Worm (Caenorhabditis elegans) whole organism, midembryonic: ENCODE data around the gene C15F1.2.

Experiments
- cog-1 ChIP-seq: sonication (generic microtip); optimal IDR thresholded peaks from 2 replicates; lab custom pipeline; 2016; ENCODE audit warnings: missing genetic modification characterization, missing compliant biosample characterization
- flt-1 ChIP-seq: fragments of 200-800 bp; sonication (Bioruptor generic); IDR thresholded peaks from 2 replicates; pipeline ENCODE4 v1.3.6; 2022; ENCODE audit warnings: missing genetic modification characterization, missing compliant biosample characterization
- klf-2 ChIP-seq: fragments of 200-800 bp; sonication (Bioruptor generic); conservative IDR thresholded peaks from 2 replicates; pipeline ENCODE4 v1.3.6; 2022; ENCODE audit warnings: missing genetic modification reagents, missing genetic modification characterization, missing compliant biosample characterization
- med-1 ChIP-seq: sonication (generic microtip); optimal IDR thresholded peaks from 2 replicates; lab custom pipeline; 2017; ENCODE audit warnings: missing genetic modification characterization, mild to moderate bottlenecking, missing compliant biosample characterization, antibody characterized with exemption, missing genetic modification reagents; ENCODE audit not compliant: insufficient read depth
- ref-1 ChIP-seq: fragments of 200-800 bp; sonication (Bioruptor generic); conservative IDR thresholded peaks from 2 replicates; pipeline ENCODE4 v1.3.6; 2022; ENCODE audit warnings: missing genetic modification reagents, missing genetic modification characterization, missing compliant biosample characterization
- tab-1 ChIP-seq: fragments of 200-800 bp; sonication (Bioruptor generic); IDR thresholded peaks from 2 replicates; pipeline ENCODE4 v1.3.6; 2022; ENCODE audit warnings: missing genetic modification characterization, missing compliant biosample characterization
- ztf-23 ChIP-seq: fragments of 200-800 bp; sonication (Bioruptor generic); IDR thresholded peaks from 2 replicates; pipeline ENCODE4 v1.3.6; 2022; ENCODE audit warnings: missing genetic modification reagents, missing genetic modification characterization, missing compliant biosample characterization

- TF ChIP-seq ref-1 (no peak), flt-1 (GFP tag; lab: Robert Waterston, UW) (no peak), ztf-23 (no peak), cog-1 (tag; lab: Kevin White, UChicago) (no peak), med-1 (GFP tag; lab: Kevin White, UChicago) (no peak), tab-1 (no peak), klf-2 (GFP tag; lab: Robert Waterston, UW) (no peak)
Observed at ce11 chrII:6955084-6955697, 24.6 kb upstream of the C15F1.2 start.
